Fruit fly (Drosophila melanogaster) whole organism, prepupa: ENCODE measurements around the gene CecB.

Experiments used
- CG11294 ChIP-seq: fragments of 200-800 bp; sonication (Bioruptor generic); IDR thresholded peaks from 2 replicates; pipeline ENCODE4 v1.3.6; 2022; ENCODE audit warnings: missing biosample characterization, missing genetic modification characterization
- CG34406 ChIP-seq: fragments of 200-800 bp; sonication (Bioruptor generic); optimal IDR thresholded peaks from 3 replicates; lab custom pipeline; 2016; ENCODE audit warnings: missing biosample characterization, missing genetic modification characterization
- CG4318 ChIP-seq: fragments of 200-800 bp; sonication (Bioruptor generic); optimal IDR thresholded peaks from 3 replicates; lab custom pipeline; 2017; ENCODE audit warnings: missing biosample characterization, mild to moderate bottlenecking, missing genetic modification characterization
- CG6808 ChIP-seq: fragments of 200-800 bp; sonication (Bioruptor generic); optimal IDR thresholded peaks from 3 replicates; lab custom pipeline; 2017; ENCODE audit warnings: missing biosample characterization, missing genetic modification characterization, mild to moderate bottlenecking, moderate library complexity, missing genetic modification reagents
- Eip75B ChIP-seq: fragments of 200-800 bp; sonication (Bioruptor generic); optimal IDR thresholded peaks from 3 replicates; lab custom pipeline; 2016; ENCODE audit warnings: missing biosample characterization, missing genetic modification characterization
- Gug ChIP-seq: fragments of 200-800 bp; sonication (Bioruptor generic); IDR thresholded peaks from 2 replicates; pipeline ENCODE4 v1.3.6; 2022; ENCODE audit warnings: missing biosample characterization, missing genetic modification characterization
- fd85E ChIP-seq: fragments of 200-800 bp; sonication (Bioruptor generic); optimal IDR thresholded peaks from 3 replicates; lab custom pipeline; 2016; ENCODE audit warnings: missing biosample characterization, missing genetic modification characterization
- lz ChIP-seq: fragments of 200-800 bp; sonication (Bioruptor generic); optimal IDR thresholded peaks from 3 replicates; lab custom pipeline; 2016; ENCODE audit warnings: missing biosample characterization, missing genetic modification characterization
- vri ChIP-seq: fragments of 200-800 bp; sonication (Bioruptor generic); optimal IDR thresholded peaks from 3 replicates; lab custom pipeline; 2016; ENCODE audit warnings: missing biosample characterization, mild to moderate bottlenecking, missing genetic modification characterization

dm6 chr3R:30224577-30224976 lies 11.0 kb upstream of the CecB start:
- TF ChIP-seq lz (GFP tag; lab: Kevin White, UChicago): no peak
- TF ChIP-seq CG34406: no peak
- TF ChIP-seq CG11294: no peak
- TF ChIP-seq Eip75B (GFP tag; lab: Kevin White, UChicago): no peak
- TF ChIP-seq CG4318: no peak
- TF ChIP-seq fd85E (GFP tag; lab: Kevin White, UChicago): no peak
- TF ChIP-seq vri (GFP tag; lab: Kevin White, UChicago): no peak
- TF ChIP-seq CG6808 (GFP tag; lab: Kevin White, UChicago): no peak
- TF ChIP-seq Gug (GFP tag; lab: Robert Waterston, UW): no peak
